Fruit fly (Drosophila melanogaster) S2 (cell line): ENCODE measurements around the gene CG7332.

Experiments used
- CG8478 ChIP-seq: fragments of >200 bp; optimal IDR thresholded peaks from 2 replicates; lab custom pipeline; 2018
- CTCF ChIP-seq, 2 experiments: fragments of >200 bp; optimal IDR thresholded peaks; 2 replicates each; lab custom pipeline; 2018

- TF ChIP-seq CG8478 (lab: Kevin White, UChicago) (no peak), CTCF (optimal IDR thresholded peaks at IDR 0.05; lab: Kevin White, UChicago) (no peak)
Observed at dm6 chrX:18857916-18858315, 26.4 kb upstream of the CG7332 start, which contains the start of gene Usp39.
